Fruit fly (Drosophila melanogaster): ENCODE measurements around the gene CG14811.
A peak's percentile ranks its signal among the peaks of the same experiment; 100 is the strongest.

Gene CG14811

dm6 chrX:1849914-1850313, 27.7 kb upstream of the CG14811 start (continued):
- TF ChIP-seq trh (GFP tag; optimal IDR thresholded peaks at IDR 0.05) (peak; percentile 19), Hey (tag; optimal IDR thresholded peaks at IDR 0.05) (peak; percentile 60), NfI (GFP tag; optimal IDR thresholded peaks at IDR 0.05) (peak; percentile 86), CG1529 (GFP tag; optimal IDR thresholded peaks at IDR 0.05) (peak; percentile 54), so (GFP tag; IDR thresholded peaks at IDR 0.05) (peak; percentile 86), gem (tag; optimal IDR thresholded peaks at IDR 0.05) (peak; percentile 94), sens (GFP tag) (peak; percentile 92), Six4 (GFP tag; optimal IDR thresholded peaks at IDR 0.05) (peak; percentile 61), p53 (GFP tag; optimal IDR thresholded peaks at IDR 0.05) (no peak), hth (optimal IDR thresholded peaks at IDR 0.05) (no peak), CG10274 (GFP tag; optimal IDR thresholded peaks at IDR 0.05) (peak; percentile 72), Opbp (GFP tag; IDR thresholded peaks at IDR 0.05; ENCODE audit: partially characterized antibody) (no peak), CG10543 (GFP tag; optimal IDR thresholded peaks at IDR 0.05) (peak; percentile 91)

- TF ChIP-seq CG13894 (tag; optimal IDR thresholded peaks at IDR 0.05) = peak; percentile 31
- peak; percentile 39 for TF ChIP-seq grn (GFP tag; optimal IDR thresholded peaks at IDR 0.05)
- TF ChIP-seq Pdp1 (GFP tag; optimal IDR thresholded peaks at IDR 0.05) = peak in 1 of 2 experiments; percentile 14
- peak; percentile 67 for TF ChIP-seq exex (tag; optimal IDR thresholded peaks at IDR 0.05)
- peak; percentile 65 for TF ChIP-seq kni (GFP tag; optimal IDR thresholded peaks at IDR 0.05)
- TF ChIP-seq lilli (GFP tag; optimal IDR thresholded peaks at IDR 0.05) = peak; percentile 4
- TF ChIP-seq CG34376 (GFP tag; optimal IDR thresholded peaks at IDR 0.05) = peak; percentile 60
- peak; percentile 32 for TF ChIP-seq sens (GFP tag)
- peak; percentile 57 for TF ChIP-seq cwo (GFP tag; optimal IDR thresholded peaks at IDR 0.05)
- TF ChIP-seq CG32532 (GFP tag; IDR thresholded peaks at IDR 0.05) = peak; percentile 30; the same call in 1 of the 2 replicates
- peak; percentile 38 for TF ChIP-seq D19A (tag; optimal IDR thresholded peaks at IDR 0.05)
- TF ChIP-seq lab (GFP tag; optimal IDR thresholded peaks at IDR 0.05) = peak; percentile 31
- TF ChIP-seq mirr (GFP tag; optimal IDR thresholded peaks at IDR 0.05) = peak; percentile 73
- peak; percentile 60 for TF ChIP-seq CG10543 (GFP tag; optimal IDR thresholded peaks at IDR 0.05)
- TF ChIP-seq CG18599 (GFP tag; optimal IDR thresholded peaks at IDR 0.05) = peak; percentile 46
- TF ChIP-seq CG2120 (GFP tag; optimal IDR thresholded peaks at IDR 0.05) = peak; percentile 23
- TF ChIP-seq NC2α (GFP tag; optimal IDR thresholded peaks at IDR 0.05) = no peak
- 0 out of 3 replicates have a peak, but pooled peaks have one; percentile 22 for TF ChIP-seq row (GFP tag; IDR thresholded peaks at IDR 0.05)
- TF ChIP-seq Dip2 (GFP tag; IDR thresholded peaks at IDR 0.05) = no peak
- TF ChIP-seq ftz-f1 (GFP tag; optimal IDR thresholded peaks at IDR 0.05) = peak; percentile 17
- no peak for TF ChIP-seq nau (GFP tag; optimal IDR thresholded peaks at IDR 0.05)
- no peak for TF ChIP-seq HHEX (GFP tag; optimal IDR thresholded peaks at IDR 0.05)
- TF ChIP-seq sug (tag; optimal IDR thresholded peaks at IDR 0.05) = peak; percentile 51
- peak; percentile 69 for TF ChIP-seq twi (tag; optimal IDR thresholded peaks at IDR 0.05)
- TF ChIP-seq cg (GFP tag; optimal IDR thresholded peaks at IDR 0.05) = peak; percentile 12
- TF ChIP-seq CG15696 (tag; optimal IDR thresholded peaks at IDR 0.05) = no peak
Observed at dm6 chrX:1848624-1849198, 26.5 kb upstream of the CG14811 start.

dm6 chrX:1847735-1848134, 25.6 kb upstream of the CG14811 start:
- TF ChIP-seq cwo (GFP tag; optimal IDR thresholded peaks at IDR 0.05) (peak; percentile 54), Pdp1 (GFP tag; optimal IDR thresholded peaks at IDR 0.05) (peak in 1 of 2 experiments; percentile 74), grn (GFP tag; optimal IDR thresholded peaks at IDR 0.05) (peak; percentile 73), jigr1 (GFP tag; IDR thresholded peaks at IDR 0.05) (no peak), Sox102F (GFP tag; optimal IDR thresholded peaks at IDR 0.05) (no peak), exex (tag; optimal IDR thresholded peaks at IDR 0.05) (peak; percentile 1), sug (tag; optimal IDR thresholded peaks at IDR 0.05) (peak; percentile 63), chinmo (GFP tag; IDR thresholded peaks at IDR 0.05; ENCODE audit: partially characterized antibody) (0 out of 4 replicates have a peak, but pooled peaks have one; percentile 40), Dek (tag; optimal IDR thresholded peaks at IDR 0.05) (no peak)
